Worm (Caenorhabditis elegans) whole organism, midembryonic: ENCODE results near the gene F35E12.10.

Experiments
- T22C8.4 ChIP-seq: fragments of 200-800 bp; sonication (Bioruptor generic); IDR thresholded peaks from 2 replicates; pipeline ENCODE4 v1.3.6; 2022; ENCODE audit warnings: missing genetic modification characterization, missing compliant biosample characterization
- cog-1 ChIP-seq: sonication (generic microtip); optimal IDR thresholded peaks from 2 replicates; lab custom pipeline; 2016; ENCODE audit warnings: missing genetic modification characterization, missing compliant biosample characterization
- flt-1 ChIP-seq: fragments of 200-800 bp; sonication (Bioruptor generic); IDR thresholded peaks from 2 replicates; pipeline ENCODE4 v1.3.6; 2022; ENCODE audit warnings: missing genetic modification characterization, missing compliant biosample characterization
- klf-2 ChIP-seq: fragments of 200-800 bp; sonication (Bioruptor generic); conservative IDR thresholded peaks from 2 replicates; pipeline ENCODE4 v1.3.6; 2022; ENCODE audit warnings: missing genetic modification reagents, missing genetic modification characterization, missing compliant biosample characterization
- med-1 ChIP-seq: sonication (generic microtip); optimal IDR thresholded peaks from 2 replicates; lab custom pipeline; 2017; ENCODE audit warnings: missing genetic modification characterization, mild to moderate bottlenecking, missing compliant biosample characterization, antibody characterized with exemption, missing genetic modification reagents; ENCODE audit not compliant: insufficient read depth
- ref-1 ChIP-seq: fragments of 200-800 bp; sonication (Bioruptor generic); conservative IDR thresholded peaks from 2 replicates; pipeline ENCODE4 v1.3.6; 2022; ENCODE audit warnings: missing genetic modification reagents, missing genetic modification characterization, missing compliant biosample characterization
- tab-1 ChIP-seq: fragments of 200-800 bp; sonication (Bioruptor generic); IDR thresholded peaks from 2 replicates; pipeline ENCODE4 v1.3.6; 2022; ENCODE audit warnings: missing genetic modification characterization, missing compliant biosample characterization
- ztf-23 ChIP-seq: fragments of 200-800 bp; sonication (Bioruptor generic); IDR thresholded peaks from 2 replicates; pipeline ENCODE4 v1.3.6; 2022; ENCODE audit warnings: missing genetic modification reagents, missing genetic modification characterization, missing compliant biosample characterization
- ztf-29 ChIP-seq: fragments of 200-800 bp; sonication (Bioruptor generic); IDR thresholded peaks from 2 replicates; pipeline ENCODE4 v1.3.6; 2022; ENCODE audit warnings: missing genetic modification reagents, missing genetic modification characterization, missing compliant biosample characterization

F35E12.10 gene

DNA sequence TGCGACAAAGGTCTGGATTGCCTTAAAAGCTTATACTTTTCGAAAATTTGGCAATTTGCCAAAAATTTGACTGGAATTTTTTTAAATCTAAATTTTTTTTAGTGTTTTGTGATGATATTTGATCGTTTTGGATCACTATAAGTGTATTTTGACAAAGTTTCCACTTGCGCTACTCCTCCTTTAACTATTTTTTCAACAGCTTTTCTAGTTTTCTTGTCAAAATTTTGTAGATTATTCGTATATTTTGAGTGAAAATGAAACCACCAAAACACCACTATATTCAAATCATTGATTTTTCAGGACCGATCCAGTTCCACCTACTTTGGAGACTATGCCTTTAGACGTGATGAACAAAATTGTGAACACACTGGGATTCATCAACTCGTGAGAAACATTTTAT, 23.0 kb downstream of the F35E12.10 start, which contains the start of gene fbxa-181:
Gene fbxa-181 (plus strand): TSS at position 301 of the 400 bp plus-strand sequence.
- TF ChIP-seq flt-1 (GFP tag; lab: Robert Waterston, UW) (no peak), tab-1 (GFP tag; lab: Robert Waterston, UW) (no peak), T22C8.4 (GFP tag; lab: Robert Waterston, UW) (no peak), cog-1 (tag; lab: Kevin White, UChicago) (no peak), ref-1 (GFP tag; lab: Robert Waterston, UW) (no peak), med-1 (GFP tag; lab: Kevin White, UChicago) (no peak), ztf-29 (no peak), ztf-23 (GFP tag; lab: Robert Waterston, UW) (no peak), klf-2 (GFP tag; lab: Robert Waterston, UW) (no peak)

- TF ChIP-seq ref-1 (GFP tag; lab: Robert Waterston, UW), result no peak
- no peak for TF ChIP-seq ztf-29
- TF ChIP-seq T22C8.4 (GFP tag; lab: Robert Waterston, UW), result no peak
- TF ChIP-seq ztf-23 (GFP tag; lab: Robert Waterston, UW), result no peak
- TF ChIP-seq klf-2 (GFP tag; lab: Robert Waterston, UW), result no peak
- no peak for TF ChIP-seq flt-1 (GFP tag; lab: Robert Waterston, UW)
Measured at ce11 chrV:13724781-13725180, 23.8 kb downstream of the F35E12.10 start, which contains the start of gene F35E12.2. Gene F35E12.2 (minus strand): TSS chrV:13724881.

DNA sequence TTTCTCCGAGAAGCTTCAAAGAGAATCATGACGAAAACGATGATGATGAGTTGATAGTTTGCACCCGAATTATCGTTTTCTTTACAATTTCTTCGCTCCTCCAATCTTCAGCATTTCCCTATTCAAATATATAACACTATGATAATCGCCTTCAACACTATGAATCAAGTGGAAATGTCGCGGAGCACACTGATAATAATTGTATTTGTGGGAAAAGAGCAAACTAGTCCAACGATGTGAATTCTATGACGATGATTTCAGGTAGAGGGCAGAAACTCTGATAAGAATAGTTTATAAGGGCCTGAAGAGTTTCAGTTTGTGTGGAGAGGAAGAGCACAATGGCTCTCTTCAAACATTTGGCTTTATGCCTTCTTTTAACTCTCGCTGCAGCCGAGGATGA, 32.0 kb downstream of the F35E12.10 start, which contains the start of gene T01D3.6:
Gene T01D3.6 (plus strand): TSS at position 294 of the 400 bp plus-strand sequence.
- TF ChIP-seq med-1 (GFP tag; lab: Kevin White, UChicago) (no peak), klf-2 (GFP tag; lab: Robert Waterston, UW) (no peak), tab-1 (GFP tag; lab: Robert Waterston, UW) (no peak), cog-1 (tag; lab: Kevin White, UChicago) (no peak), ztf-29 (no peak), flt-1 (GFP tag; lab: Robert Waterston, UW) (no peak), ref-1 (GFP tag; lab: Robert Waterston, UW) (no peak), T22C8.4 (GFP tag; lab: Robert Waterston, UW) (no peak), ztf-23 (GFP tag; lab: Robert Waterston, UW) (no peak)

DNA sequence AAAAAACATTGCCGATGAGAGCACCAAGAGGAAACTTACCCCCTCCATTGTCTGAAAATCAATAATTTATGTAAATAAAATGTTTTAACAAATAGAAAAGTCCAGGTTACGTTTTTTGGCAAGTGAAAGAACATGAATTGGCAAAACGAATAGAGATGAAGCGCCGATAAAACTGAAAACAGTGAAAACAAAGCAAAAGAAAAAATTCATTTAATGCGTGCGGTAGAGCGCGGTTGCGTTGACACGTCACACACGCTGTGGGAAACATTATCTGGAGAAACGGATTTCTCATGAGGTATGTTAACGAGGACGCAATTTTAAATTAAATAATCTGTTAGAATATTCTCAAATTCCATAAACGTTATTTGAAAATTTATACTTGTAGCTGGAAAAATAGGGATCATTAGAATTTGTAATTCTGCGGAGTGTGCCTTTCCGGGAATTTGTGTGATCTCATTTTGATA, 33.3 kb downstream of the F35E12.10 start, which contains the start of gene zipt-9:
Gene zipt-9 (minus strand): TSS at position 51 of the 464 bp plus-strand sequence.
- TF ChIP-seq cog-1 (tag; lab: Kevin White, UChicago) (peak; percentile 70), T22C8.4 (GFP tag; lab: Robert Waterston, UW) (0 out of 2 replicates have a peak, but pooled peaks have one; percentile 33), ref-1 (GFP tag; lab: Robert Waterston, UW) (no peak), flt-1 (GFP tag; lab: Robert Waterston, UW) (no peak; the same call in 1 of the 2 replicates), klf-2 (GFP tag; lab: Robert Waterston, UW) (0 out of 2 replicates have a peak, but pooled peaks have one; percentile 68), ztf-29 (no peak), tab-1 (GFP tag; lab: Robert Waterston, UW) (no peak), ztf-23 (GFP tag; lab: Robert Waterston, UW) (peak; percentile 77; the same call in 1 of the 2 replicates), med-1 (GFP tag; lab: Kevin White, UChicago) (no peak)

DNA sequence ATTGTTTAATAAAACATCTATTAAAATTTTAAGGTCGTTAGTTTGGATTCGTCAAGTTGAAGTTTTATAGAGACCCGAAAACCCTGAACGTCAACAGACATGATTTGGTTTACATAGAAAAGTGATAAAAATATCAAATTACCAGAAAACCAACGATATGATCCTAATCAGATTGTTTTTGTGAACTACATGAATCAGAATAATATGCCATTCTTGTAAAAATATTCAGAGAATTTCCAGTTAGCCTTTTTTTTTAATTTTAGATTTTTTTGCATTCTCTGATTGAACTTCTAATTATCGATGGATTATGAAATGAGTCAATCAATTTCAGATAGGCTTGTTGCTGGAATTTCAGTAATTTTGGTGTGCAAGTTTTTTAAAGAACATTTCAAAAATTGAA, 37.5 kb downstream of the F35E12.10 start, which contains the start of gene srx-96:
Gene srx-96 (plus strand): TSS at position 301 of the 400 bp plus-strand sequence.
- TF ChIP-seq T22C8.4 (GFP tag; lab: Robert Waterston, UW) (no peak), cog-1 (tag; lab: Kevin White, UChicago) (no peak), ztf-23 (GFP tag; lab: Robert Waterston, UW) (no peak), ztf-29 (no peak), flt-1 (GFP tag; lab: Robert Waterston, UW) (no peak), klf-2 (GFP tag; lab: Robert Waterston, UW) (no peak), med-1 (GFP tag; lab: Kevin White, UChicago) (no peak), tab-1 (GFP tag; lab: Robert Waterston, UW) (no peak), ref-1 (GFP tag; lab: Robert Waterston, UW) (no peak)

ce11 chrV:13707295-13707694, 41.3 kb downstream of the F35E12.10 start, which contains the start of gene hlh-34:
Gene hlh-34 (minus strand): TSS chrV:13707395.
- TF ChIP-seq ref-1 (GFP tag; lab: Robert Waterston, UW) (no peak), ztf-29 (no peak), flt-1 (GFP tag; lab: Robert Waterston, UW) (no peak), tab-1 (GFP tag; lab: Robert Waterston, UW) (no peak), med-1 (GFP tag; lab: Kevin White, UChicago) (no peak)

DNA sequence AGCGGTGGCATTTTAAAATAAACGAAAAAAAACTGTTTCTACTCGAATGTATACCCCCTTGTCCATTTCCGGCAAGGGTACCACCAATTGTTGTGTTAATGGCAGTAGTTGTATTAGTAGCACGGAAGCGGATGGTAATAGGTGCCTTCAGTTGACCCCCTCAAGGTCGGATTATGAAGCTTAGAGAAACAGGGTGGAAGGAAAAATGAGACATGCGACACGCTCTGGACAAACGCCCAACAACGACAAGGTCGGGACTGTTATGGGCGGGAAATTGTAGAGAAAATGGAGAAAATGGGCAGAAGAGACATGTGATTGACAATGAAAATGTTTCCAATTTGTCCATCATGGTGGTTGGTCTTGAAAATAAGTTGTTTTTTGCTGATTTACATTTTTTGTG, 44.6 kb downstream of the F35E12.10 start, which contains the start of gene T01D3.3:
Gene T01D3.3 (plus strand): TSS at position 312 of the 400 bp plus-strand sequence.
- TF ChIP-seq ztf-23 (GFP tag; lab: Robert Waterston, UW), result no peak
- TF ChIP-seq cog-1 (tag; lab: Kevin White, UChicago), result no peak
- no peak for TF ChIP-seq ztf-29
- TF ChIP-seq flt-1 (GFP tag; lab: Robert Waterston, UW), result no peak
- TF ChIP-seq ref-1 (GFP tag; lab: Robert Waterston, UW), result no peak
- no peak for TF ChIP-seq klf-2 (GFP tag; lab: Robert Waterston, UW)
- TF ChIP-seq T22C8.4 (GFP tag; lab: Robert Waterston, UW), result no peak
- TF ChIP-seq med-1 (GFP tag; lab: Kevin White, UChicago), result no peak
- no peak for TF ChIP-seq tab-1 (GFP tag; lab: Robert Waterston, UW)
